Fruit fly (Drosophila melanogaster): Measurements from ENCODE around the gene CG11815.

Gene CG11815

DNA sequence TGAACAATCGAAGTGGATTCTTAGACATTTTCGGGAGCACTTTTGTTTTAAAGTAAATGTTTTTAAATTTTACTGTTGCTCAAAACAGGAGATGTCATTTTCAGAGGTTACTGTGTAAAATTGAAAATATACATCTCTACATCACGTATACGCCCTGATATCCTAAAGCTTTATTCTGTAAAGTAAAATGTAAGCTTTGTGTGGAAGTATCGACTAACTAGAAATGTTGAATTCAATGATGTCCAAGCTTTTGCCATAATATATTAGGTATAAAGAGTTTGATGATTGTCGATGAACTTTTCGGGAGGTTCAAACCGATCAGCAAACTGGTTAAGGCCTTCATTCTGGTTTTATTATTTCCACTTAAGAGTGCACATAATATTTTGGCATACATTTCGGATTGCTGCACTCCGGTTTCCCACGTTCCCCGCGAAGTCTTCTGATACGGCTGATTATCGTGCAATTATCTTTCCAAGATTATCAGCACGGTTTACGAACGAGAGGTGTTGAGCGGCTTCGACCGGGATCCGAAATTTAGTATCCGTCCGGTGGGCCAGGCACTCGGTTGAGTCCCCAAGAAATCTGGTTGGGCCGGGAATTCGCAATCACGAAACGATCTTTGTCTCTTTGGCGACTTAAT, at the start of gene CG11815, which contains the start of gene acs:
Gene CG11815 (minus strand): TSS at position 98 of the 640 bp plus-strand sequence.
Gene acs (plus strand): TSS at position 536 of the 640 bp plus-strand sequence.
- TF ChIP-seq CG17801 (GFP tag; optimal IDR thresholded peaks at IDR 0.05; ENCODE audit: partially characterized antibody), result no peak

DNA sequence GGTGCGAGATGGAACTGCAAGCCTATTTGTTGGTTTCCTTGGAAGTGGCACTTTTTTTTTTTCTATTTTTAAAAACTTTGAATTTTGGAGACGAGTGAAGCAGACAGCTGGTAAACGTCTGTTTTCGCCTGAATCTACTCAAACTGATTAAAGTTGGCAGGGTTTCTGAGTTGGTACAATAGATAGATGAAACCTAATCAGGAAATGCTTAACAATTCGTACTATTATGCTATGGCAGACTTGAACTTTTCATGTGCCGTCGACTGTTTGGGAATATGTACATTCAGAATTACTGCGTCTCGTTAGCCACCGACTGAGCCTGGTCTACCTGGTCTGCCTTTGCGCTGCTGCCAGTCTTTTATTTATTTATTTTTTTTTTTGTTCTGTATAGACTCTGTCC, 34.6 kb upstream of the CG11815 start, which contains the start of gene CG42841:
Gene CG42841 (minus strand): TSS at position 101 of the 400 bp plus-strand sequence.
- TF ChIP-seq CG17801 (GFP tag; optimal IDR thresholded peaks at IDR 0.05; ENCODE audit: partially characterized antibody), result no peak

DNA sequence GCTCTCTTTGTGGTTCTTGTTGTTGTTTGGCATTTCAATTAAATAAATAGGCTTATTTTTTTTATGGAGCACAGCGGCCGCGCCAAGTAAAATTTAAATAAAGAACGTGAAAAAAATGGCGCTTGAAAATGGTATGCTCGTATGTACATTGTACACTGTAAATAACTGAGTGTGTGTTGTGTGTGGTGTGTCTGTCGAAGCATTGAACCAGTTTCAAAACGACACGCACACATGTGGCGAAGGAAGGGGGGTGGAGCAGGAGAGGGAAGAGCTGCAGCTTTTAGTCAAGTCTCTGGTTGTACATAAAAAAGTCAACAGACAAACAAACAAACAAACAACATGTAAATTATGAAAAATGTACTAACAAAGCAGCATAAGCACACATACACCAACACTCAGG, 33.7 kb upstream of the CG11815 start:
- no peak for TF ChIP-seq CG17801 (GFP tag; optimal IDR thresholded peaks at IDR 0.05; ENCODE audit: partially characterized antibody)

DNA sequence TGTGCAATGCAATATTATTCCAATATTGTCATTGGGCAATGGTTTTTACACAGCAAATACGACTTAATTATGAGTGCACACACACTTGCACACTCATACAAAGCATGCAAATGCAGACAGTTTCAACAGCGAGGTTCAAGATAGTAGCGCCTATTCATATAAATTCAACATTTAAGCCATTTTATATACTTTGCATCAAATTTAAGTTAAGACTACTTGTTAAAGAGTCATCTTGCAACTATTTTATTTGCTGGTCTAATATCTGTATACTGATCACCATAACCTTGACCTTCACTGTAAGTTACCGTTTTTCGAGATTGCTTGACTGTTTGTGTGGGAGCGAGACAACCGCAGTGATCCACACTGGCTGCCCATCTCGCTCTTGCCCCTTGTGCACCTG, 14.4 kb upstream of the CG11815 start:
- TF ChIP-seq CG17801 (GFP tag; optimal IDR thresholded peaks at IDR 0.05; ENCODE audit: partially characterized antibody), result no peak

DNA sequence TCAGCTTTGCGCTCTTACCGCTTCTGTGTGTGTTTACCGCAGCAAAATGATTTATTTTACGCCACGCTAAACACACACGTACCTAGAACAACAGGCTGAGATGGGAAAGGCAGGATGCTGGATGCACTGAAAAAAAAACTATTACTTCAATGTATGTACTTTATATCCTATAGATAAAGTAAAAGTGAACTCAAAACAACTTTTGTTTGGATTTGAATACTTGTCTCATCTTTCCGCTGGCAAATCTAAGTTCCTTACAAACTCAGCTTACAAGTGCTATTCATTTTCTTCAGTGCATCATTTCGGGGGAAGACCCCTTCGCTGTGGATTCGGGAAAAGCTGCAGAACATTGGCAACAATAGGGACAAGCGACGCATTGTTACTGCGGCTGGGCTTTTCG, 5.8 kb upstream of the CG11815 start:
- no peak for TF ChIP-seq CG17801 (GFP tag; optimal IDR thresholded peaks at IDR 0.05; ENCODE audit: partially characterized antibody)

DNA sequence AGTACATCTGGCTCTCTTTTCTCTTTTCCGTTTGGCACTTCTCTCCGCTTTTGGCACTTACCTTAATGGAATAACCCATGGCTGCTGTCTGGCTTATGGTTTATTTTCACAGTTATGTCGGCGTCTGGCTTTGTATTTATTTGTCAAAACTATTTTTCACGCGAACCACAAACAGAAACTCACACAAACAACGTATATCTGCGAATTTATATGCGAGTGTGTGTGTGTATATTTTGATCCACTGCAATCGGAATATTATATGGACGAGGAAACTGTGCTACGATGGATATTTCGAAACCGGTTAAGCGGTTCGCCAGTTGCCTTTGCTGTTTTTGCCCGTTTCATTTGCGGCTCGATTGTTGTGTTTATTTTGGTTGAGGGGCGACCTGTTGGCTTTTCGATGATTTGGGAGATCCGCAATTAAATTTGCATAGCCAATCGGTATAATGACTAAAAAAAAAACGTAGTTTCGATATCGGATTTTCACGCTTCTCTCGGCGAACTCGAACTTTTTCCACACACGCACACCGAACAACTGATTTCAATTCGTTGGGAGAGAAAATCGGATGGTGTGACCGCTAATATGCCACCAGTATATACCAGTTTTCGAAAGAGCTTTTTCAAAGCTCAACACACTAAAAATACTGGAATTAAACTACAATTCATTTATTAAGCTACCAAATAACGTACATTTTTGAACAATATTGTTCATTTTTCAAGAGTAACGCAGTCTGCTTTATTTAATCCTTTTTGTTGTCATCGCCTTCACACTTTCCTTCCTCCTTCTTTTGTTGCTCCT, 1.3 kb downstream of the CG11815 start, which contains the start of gene CG1927:
Gene CG1927 (minus strand): TSS at position 541 of the 799 bp plus-strand sequence.
- TF ChIP-seq CG17801 (GFP tag; optimal IDR thresholded peaks at IDR 0.05; ENCODE audit: partially characterized antibody), result no peak

DNA sequence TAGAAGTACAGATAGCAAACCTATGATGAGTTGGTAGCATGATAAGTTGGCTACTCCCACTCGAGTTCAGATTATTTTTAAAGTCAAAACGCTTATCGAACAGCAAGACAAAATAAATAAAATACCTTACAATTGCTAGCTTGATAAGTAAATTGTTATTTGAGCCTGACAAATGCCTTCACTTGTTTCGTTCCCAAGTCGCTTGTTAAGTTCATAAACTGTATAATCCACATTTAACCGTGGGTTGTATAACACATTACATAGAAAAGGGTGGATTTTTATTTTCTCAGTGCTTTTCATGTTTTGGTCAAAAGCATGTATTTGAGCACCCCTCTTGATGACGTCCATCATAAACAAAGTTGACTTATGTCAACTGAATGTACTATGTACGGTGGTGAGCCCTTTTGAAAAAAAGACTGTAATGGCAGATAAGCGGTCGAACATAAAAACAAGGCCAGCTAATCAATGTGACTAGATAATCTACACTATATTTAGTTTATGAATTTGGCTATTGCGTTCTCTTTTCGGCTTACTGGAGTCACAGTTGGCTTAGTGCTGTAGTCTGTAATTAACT, 2.1 kb downstream of the CG11815 start:
- TF ChIP-seq CG17801 (GFP tag; optimal IDR thresholded peaks at IDR 0.05; ENCODE audit: partially characterized antibody), result no peak

DNA sequence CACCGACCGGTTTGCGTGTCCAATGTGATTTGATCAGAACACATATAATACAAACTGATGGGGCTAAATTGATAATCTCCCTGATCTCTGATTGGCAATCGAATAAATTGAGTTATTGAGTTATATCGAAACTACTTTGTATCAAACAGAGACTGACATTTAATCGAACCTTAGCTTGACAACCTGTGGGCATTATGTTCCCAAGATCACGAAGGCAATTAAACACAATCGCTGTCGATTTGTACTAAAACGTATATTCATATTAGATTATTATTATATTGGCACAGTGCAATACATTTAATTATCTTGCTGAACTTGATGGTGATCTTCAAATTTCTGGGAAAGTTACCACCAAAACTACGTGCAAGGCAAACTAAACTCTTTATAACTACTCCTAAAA, 2.6 kb downstream of the CG11815 start:
- no peak for TF ChIP-seq CG17801 (GFP tag; optimal IDR thresholded peaks at IDR 0.05; ENCODE audit: partially characterized antibody)

DNA sequence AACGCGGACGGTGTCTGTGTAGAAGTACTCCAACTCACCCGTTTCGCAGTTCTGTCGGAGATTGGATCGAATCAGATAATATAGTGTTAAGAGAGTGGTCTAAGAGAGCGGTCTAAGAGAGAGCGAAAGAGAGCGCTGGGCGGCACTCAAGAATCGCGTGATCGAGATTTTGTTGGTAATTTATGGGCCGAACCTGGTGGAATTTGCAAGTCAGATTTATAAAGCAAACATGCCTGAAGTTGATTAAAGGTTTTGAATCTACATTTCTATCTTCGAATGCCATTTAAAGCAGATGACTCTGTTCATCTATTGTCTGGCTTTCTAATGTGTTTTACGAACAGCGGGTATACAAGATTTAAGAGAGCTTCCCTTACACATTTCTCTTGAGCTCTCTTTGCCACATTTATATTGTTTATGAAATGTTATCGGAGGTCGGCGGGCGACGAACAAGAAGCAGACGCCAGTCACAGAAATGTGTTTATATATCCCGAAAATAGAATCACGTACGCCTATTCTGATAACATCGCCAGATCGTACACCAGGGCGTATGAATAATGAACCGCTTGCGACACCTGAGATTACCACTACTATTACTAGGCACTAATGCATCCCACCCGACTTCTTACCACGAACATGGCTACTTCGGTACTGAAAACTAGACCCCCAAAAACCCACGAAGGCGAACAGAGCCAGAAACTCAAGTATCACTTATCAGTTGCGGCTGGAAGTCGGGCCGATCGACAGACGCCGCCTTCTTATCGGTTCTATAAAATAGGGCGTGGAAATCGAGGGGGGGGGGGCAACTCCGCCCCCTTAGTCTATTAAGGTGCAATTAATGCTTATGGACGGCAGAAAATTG, 3.3 kb downstream of the CG11815 start:
- TF ChIP-seq CG17801 (GFP tag; optimal IDR thresholded peaks at IDR 0.05; ENCODE audit: partially characterized antibody), result peak; percentile 77

DNA sequence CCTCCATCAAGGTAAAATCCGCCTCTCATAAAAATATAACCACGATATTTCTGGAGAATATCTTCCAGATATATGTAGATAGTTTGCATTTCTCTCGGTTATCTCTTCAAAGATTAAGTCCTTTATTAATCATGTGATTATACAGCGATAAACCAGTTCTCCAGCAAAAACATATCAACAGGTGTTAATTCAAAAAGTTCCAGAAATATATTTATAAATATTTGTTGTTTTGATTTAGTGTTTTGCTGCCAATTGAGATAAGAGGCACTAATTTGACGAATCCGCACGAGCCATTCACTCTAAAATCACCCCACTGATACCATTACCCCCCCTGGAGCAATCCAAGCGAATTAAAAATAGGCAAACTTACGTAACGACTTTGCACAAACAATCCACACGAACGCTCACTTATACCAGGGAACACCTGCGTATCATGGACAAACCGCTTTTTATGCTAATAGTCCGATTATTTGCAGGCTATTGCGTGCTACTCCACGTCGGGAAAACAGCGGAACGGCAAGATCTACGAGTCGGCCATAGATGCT, 6.3 kb downstream of the CG11815 start:
- TF ChIP-seq CG17801 (GFP tag; optimal IDR thresholded peaks at IDR 0.05; ENCODE audit: partially characterized antibody), result no peak

DNA sequence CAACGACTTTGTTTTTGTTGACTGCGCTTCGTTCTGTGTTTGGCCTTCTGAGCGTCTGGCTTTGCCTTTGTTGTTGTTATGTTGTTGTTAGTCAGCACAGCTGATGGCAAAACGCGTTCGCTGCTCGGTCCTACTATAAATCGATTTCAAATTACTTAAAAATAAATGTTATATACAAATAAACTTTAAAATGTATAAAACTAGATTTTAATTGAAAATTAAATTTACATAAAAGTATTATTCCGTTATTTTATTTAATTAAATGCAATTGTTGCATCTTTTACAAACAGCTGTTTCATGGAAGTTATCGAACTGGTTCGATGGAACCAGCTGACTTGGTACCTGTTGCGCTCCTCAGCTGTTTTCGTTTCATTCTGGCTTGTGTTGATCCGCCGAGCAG, 6.9 kb downstream of the CG11815 start, which contains the start of gene mv:
Gene mv (minus strand): TSS at position 80 of the 400 bp plus-strand sequence.
- peak; percentile 42 for TF ChIP-seq CG17801 (GFP tag; optimal IDR thresholded peaks at IDR 0.05; ENCODE audit: partially characterized antibody)

DNA sequence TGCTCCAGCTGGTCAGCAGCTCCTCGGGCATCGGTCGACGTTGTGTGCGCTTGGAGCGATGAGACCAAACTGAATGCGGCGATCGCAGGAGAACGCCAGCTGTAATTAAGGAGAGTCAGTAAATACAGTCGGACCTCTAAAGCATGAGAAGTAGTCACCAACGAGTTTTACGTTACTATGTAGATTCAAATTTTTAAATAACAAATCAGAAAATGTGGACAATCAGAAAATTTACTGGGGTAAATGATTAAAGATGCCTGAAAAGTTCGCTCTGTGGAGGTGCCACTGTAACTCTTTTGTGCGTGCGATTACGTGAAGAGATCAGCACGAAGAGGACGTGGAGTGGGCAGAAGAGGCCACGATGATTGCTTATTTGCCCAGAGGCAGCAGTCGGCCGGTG, 8.0 kb downstream of the CG11815 start, which contains the start of gene SCOT:
Gene SCOT (plus strand): TSS at position 180 of the 400 bp plus-strand sequence.
- no peak for TF ChIP-seq CG17801 (GFP tag; optimal IDR thresholded peaks at IDR 0.05; ENCODE audit: partially characterized antibody)

DNA sequence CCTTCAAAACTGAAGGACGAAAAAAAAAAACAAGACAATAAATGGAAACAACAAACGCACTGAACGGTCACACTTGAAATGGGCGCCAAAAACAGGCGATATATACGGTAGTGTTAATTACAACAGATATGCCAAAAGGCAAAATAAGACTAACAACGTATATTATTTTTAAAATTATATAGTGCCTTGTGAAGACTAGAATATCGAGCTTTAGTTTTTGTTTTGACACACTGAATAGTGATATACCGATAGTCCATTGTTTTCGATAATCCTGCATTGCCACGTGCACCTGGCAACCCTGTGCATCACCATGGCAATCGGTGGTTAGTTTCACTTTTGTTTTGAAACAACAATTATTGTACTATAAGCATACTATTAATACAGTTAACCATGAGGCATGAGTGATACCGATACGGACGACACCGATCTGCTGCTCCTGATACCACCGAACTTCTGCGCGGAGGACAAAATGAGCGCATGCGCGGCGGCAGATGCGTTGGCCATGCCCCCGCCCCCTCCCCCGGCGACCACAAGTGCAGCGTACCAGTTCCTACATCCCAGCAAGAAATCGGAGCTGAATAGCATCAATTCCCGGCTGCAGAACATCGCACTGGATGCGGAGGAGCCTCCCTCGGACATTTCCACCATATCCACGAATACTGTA, 23.4 kb downstream of the CG11815 start, which contains the start of the genes mu2 and Cnb:
Gene mu2 (minus strand): TSS at position 13 of the 664 bp plus-strand sequence.
Gene Cnb (plus strand): TSS at position 103 of the 664 bp plus-strand sequence.
- peak; percentile 9 for TF ChIP-seq CG17801 (GFP tag; optimal IDR thresholded peaks at IDR 0.05; ENCODE audit: partially characterized antibody)

All from ovary, adult (tissue).